Worm (Caenorhabditis elegans) whole organism, L4/young adult: ENCODE results near the gene mlt-11.

Experiments
- W03F9.2 ChIP-seq: fragments of 150-350 bp; optimal IDR thresholded peaks from 2 replicates; lab custom pipeline; 2014; ENCODE audit warnings: missing biosample characterization, missing genetic modification characterization
- him-1 ChIP-seq: sonication (generic microtip); optimal IDR thresholded peaks from 2 replicates; lab custom pipeline; 2016; ENCODE audit warnings: missing genotype, missing genetic modification reagents, missing genetic modification characterization, missing compliant biosample characterization

DNA sequence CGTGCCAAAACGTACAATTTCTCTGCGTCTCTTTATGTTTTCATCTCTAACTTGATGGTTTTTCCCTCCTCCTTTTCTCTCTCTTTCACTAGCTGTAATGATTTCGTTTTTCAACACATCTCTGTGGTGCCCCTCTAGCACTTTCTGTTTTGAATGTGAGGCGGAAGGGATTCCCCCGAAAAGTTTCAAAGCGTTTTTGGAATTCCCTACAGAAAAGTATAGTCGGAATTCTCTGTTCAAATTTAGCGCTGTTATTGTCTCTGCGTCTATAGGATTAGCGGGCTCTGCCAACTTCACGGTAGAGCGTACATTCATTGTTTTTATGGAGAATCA lies 46.0 kb downstream of the mlt-11 start:
- TF ChIP-seq him-1 (tag; lab: Kevin White, UChicago) (no peak), W03F9.2 (tag; lab: Kevin White, UChicago) (peak; percentile 6)
